Worm (Caenorhabditis elegans) whole organism, L3 larva: ENCODE data around the gene C32D5.4.

Source experiments
- R02D3.7 ChIP-seq: fragments of 150-350 bp; optimal IDR thresholded peaks from 2 replicates; lab custom pipeline; 2014; ENCODE audit warnings: missing biosample characterization, missing genetic modification characterization
- ZK546.5 ChIP-seq: sonication (generic microtip); optimal IDR thresholded peaks from 2 replicates; lab custom pipeline; 2017; ENCODE audit warnings: missing biosample characterization, missing genetic modification characterization
- aly-2 ChIP-seq: fragments of 150-350 bp; optimal IDR thresholded peaks from 2 replicates; lab custom pipeline; 2014; ENCODE audit warnings: missing biosample characterization, missing genetic modification characterization
- ama-1 ChIP-seq: fragments of 150-350 bp; optimal IDR thresholded peaks from 2 replicates; lab custom pipeline; 2018
- ceh-16 ChIP-seq: sonication (generic microtip); optimal IDR thresholded peaks from 2 replicates; lab custom pipeline; 2017; ENCODE audit warnings: missing biosample characterization, missing genetic modification characterization
- ceh-28 ChIP-seq: fragments of 150-350 bp; optimal IDR thresholded peaks from 2 replicates; lab custom pipeline; 2014; ENCODE audit warnings: missing biosample characterization, missing genetic modification reagents, missing genetic modification characterization
- ceh-82 ChIP-seq: fragments of 150-350 bp; optimal IDR thresholded peaks from 2 replicates; lab custom pipeline; 2014; ENCODE audit warnings: missing biosample characterization, missing genetic modification characterization
- ceh-9 ChIP-seq: sonication (generic microtip); optimal IDR thresholded peaks from 2 replicates; lab custom pipeline; 2018; ENCODE audit warnings: missing biosample characterization, missing genetic modification characterization
- daf-12 ChIP-seq: fragments of 150-350 bp; optimal IDR thresholded peaks from 2 replicates; lab custom pipeline; 2014; ENCODE audit warnings: missing biosample characterization, missing genetic modification reagents, missing genetic modification characterization
- egl-27 ChIP-seq: sonication (generic microtip); optimal IDR thresholded peaks from 4 replicates; lab custom pipeline; 2017; ENCODE audit warnings: missing biosample characterization, missing genetic modification reagents, missing genetic modification characterization
- egl-5 ChIP-seq: fragments of 150-350 bp; optimal IDR thresholded peaks from 2 replicates; lab custom pipeline; 2017; ENCODE audit warnings: missing biosample characterization, missing genetic modification reagents, missing genetic modification characterization, inconsistent platforms
- elt-1 ChIP-seq: fragments of 150-350 bp; optimal IDR thresholded peaks from 2 replicates; lab custom pipeline; 2014; ENCODE audit warnings: missing biosample characterization, missing genetic modification characterization
- elt-2 ChIP-seq: sonication (generic microtip); optimal IDR thresholded peaks from 2 replicates; lab custom pipeline; 2016; ENCODE audit warnings: missing genetic modification reagents, mild to moderate bottlenecking, missing genetic modification characterization, missing compliant biosample characterization
- elt-3 ChIP-seq, 3 experiments: fragments of 150-350 bp in 1 of 3; sonication (generic microtip) in 2 of 3; optimal IDR thresholded peaks; 2 replicates in 2 of 3; 4 replicates in 1 of 3; lab custom pipeline; 2014 to 2017; ENCODE audit warnings: missing biosample characterization in 3 of 3, missing genetic modification characterization in 3 of 3
- eor-1 ChIP-seq, 2 experiments: fragments of 150-350 bp; optimal IDR thresholded peaks; 2 replicates each; lab custom pipeline; 2014 to 2018; ENCODE audit warnings: missing biosample characterization in 2 of 2, missing genetic modification characterization in 2 of 2
- fkh-10 ChIP-seq: sonication (generic microtip); optimal IDR thresholded peaks from 2 replicates; lab custom pipeline; 2017; ENCODE audit warnings: missing biosample characterization, missing genetic modification reagents, missing genetic modification characterization
- fkh-2 ChIP-seq: fragments of 150-350 bp; optimal IDR thresholded peaks from 2 replicates; lab custom pipeline; 2014; ENCODE audit warnings: missing biosample characterization, missing genetic modification reagents, missing genetic modification characterization
- fos-1 ChIP-seq: fragments of 150-350 bp; optimal IDR thresholded peaks from 2 replicates; lab custom pipeline; 2014; ENCODE audit warnings: missing biosample characterization, missing genetic modification characterization
- hmg-11 ChIP-seq: sonication (generic microtip); optimal IDR thresholded peaks from 2 replicates; lab custom pipeline; 2016; ENCODE audit warnings: missing genetic modification characterization, missing compliant biosample characterization
- jun-1 ChIP-seq: fragments of 150-350 bp; optimal IDR thresholded peaks from 2 replicates; lab custom pipeline; 2014; ENCODE audit warnings: missing biosample characterization, missing genetic modification reagents, missing genetic modification characterization
- lin-15B ChIP-seq: fragments of 150-350 bp; optimal IDR thresholded peaks from 2 replicates; lab custom pipeline; 2014; ENCODE audit warnings: missing biosample characterization, missing genetic modification characterization
- lin-39 ChIP-seq: fragments of 150-350 bp; optimal IDR thresholded peaks from 2 replicates; lab custom pipeline; 2018; ENCODE audit warnings: missing biosample characterization, missing genetic modification reagents, missing genetic modification characterization
- lsy-12 ChIP-seq: sonication (generic microtip); optimal IDR thresholded peaks from 2 replicates; lab custom pipeline; 2016; ENCODE audit warnings: mild to moderate bottlenecking, missing genetic modification characterization, missing compliant biosample characterization
- mdl-1 ChIP-seq: fragments of 150-350 bp; optimal IDR thresholded peaks from 2 replicates; lab custom pipeline; 2014; ENCODE audit warnings: missing biosample characterization, missing genetic modification characterization
- mml-1 ChIP-seq: fragments of 150-350 bp; sonication (generic microtip); optimal IDR thresholded peaks from 3 replicates; lab custom pipeline; 2014; ENCODE audit warnings: missing biosample characterization, missing genetic modification characterization
- nfya-1 ChIP-seq: sonication (generic microtip); optimal IDR thresholded peaks from 2 replicates; lab custom pipeline; 2017; ENCODE audit warnings: missing genetic modification characterization, mild to moderate bottlenecking, missing compliant biosample characterization, antibody characterized with exemption, moderate library complexity; ENCODE audit not compliant: insufficient read depth
- nhr-11 ChIP-seq: fragments of 150-350 bp; optimal IDR thresholded peaks from 2 replicates; lab custom pipeline; 2014; ENCODE audit warnings: missing biosample characterization, missing genetic modification characterization
- nhr-12 ChIP-seq: fragments of 150-350 bp; optimal IDR thresholded peaks from 2 replicates; lab custom pipeline; 2014; ENCODE audit warnings: missing biosample characterization, missing genetic modification characterization
- nhr-23 ChIP-seq: fragments of 150-350 bp; optimal IDR thresholded peaks from 2 replicates; lab custom pipeline; 2014; ENCODE audit warnings: missing biosample characterization, missing genetic modification reagents, missing genetic modification characterization
- nhr-237 ChIP-seq: fragments of 150-350 bp; optimal IDR thresholded peaks from 2 replicates; lab custom pipeline; 2014; ENCODE audit warnings: missing biosample characterization, missing genetic modification characterization
- nhr-25 ChIP-seq: sonication (generic microtip); optimal IDR thresholded peaks from 2 replicates; lab custom pipeline; 2017; ENCODE audit warnings: missing biosample characterization, missing genetic modification characterization
- nhr-28 ChIP-seq: fragments of 150-350 bp; optimal IDR thresholded peaks from 2 replicates; lab custom pipeline; 2014; ENCODE audit warnings: missing biosample characterization, missing genetic modification characterization
- nhr-43 ChIP-seq: sonication (generic microtip); optimal IDR thresholded peaks from 2 replicates; lab custom pipeline; 2016; ENCODE audit warnings: mild to moderate bottlenecking, missing genetic modification characterization, missing compliant biosample characterization; ENCODE audit not compliant: poor library complexity, severe bottlenecking
- nhr-67 ChIP-seq: fragments of 150-350 bp; optimal IDR thresholded peaks from 2 replicates; lab custom pipeline; 2014; ENCODE audit warnings: missing biosample characterization, missing genetic modification characterization
- nhr-76 ChIP-seq: fragments of 150-350 bp; sonication (generic microtip); optimal IDR thresholded peaks from 5 replicates; lab custom pipeline; 2014; ENCODE audit warnings: missing biosample characterization, missing genetic modification characterization
- nhr-77 ChIP-seq: fragments of 150-350 bp; optimal IDR thresholded peaks from 2 replicates; lab custom pipeline; 2014; ENCODE audit warnings: missing biosample characterization, missing genetic modification characterization
- pha-4 ChIP-seq: fragments of 150-350 bp; optimal IDR thresholded peaks from 2 replicates; lab custom pipeline; 2014; ENCODE audit warnings: missing biosample characterization, missing genetic modification reagents, missing genetic modification characterization
- pqm-1 ChIP-seq: fragments of 150-350 bp; optimal IDR thresholded peaks from 2 replicates; lab custom pipeline; 2017; ENCODE audit warnings: missing biosample characterization, missing genetic modification characterization, inconsistent platforms
- sea-2 ChIP-seq: fragments of 150-350 bp; sonication (generic microtip); optimal IDR thresholded peaks from 4 replicates; lab custom pipeline; 2014; ENCODE audit warnings: missing biosample characterization, missing genetic modification reagents, missing genetic modification characterization
- skn-1 ChIP-seq: fragments of 150-350 bp; optimal IDR thresholded peaks from 2 replicates; lab custom pipeline; 2014; ENCODE audit warnings: missing biosample characterization, missing genetic modification characterization
- snpc-4 ChIP-seq: fragments of 150-350 bp; optimal IDR thresholded peaks from 2 replicates; lab custom pipeline; 2014; ENCODE audit warnings: missing biosample characterization, missing genetic modification characterization
- tbx-2 ChIP-seq: sonication (generic microtip); optimal IDR thresholded peaks from 2 replicates; lab custom pipeline; 2016; ENCODE audit warnings: mild to moderate bottlenecking, missing genetic modification characterization, missing compliant biosample characterization
- unc-39 ChIP-seq: sonication (generic microtip); optimal IDR thresholded peaks from 4 replicates; lab custom pipeline; 2017; ENCODE audit warnings: missing biosample characterization, missing genetic modification characterization
- unc-62 ChIP-seq: fragments of 150-350 bp; sonication (generic microtip); optimal IDR thresholded peaks from 4 replicates; lab custom pipeline; 2014; ENCODE audit warnings: missing biosample characterization, missing genetic modification reagents, missing genetic modification characterization
- zag-1 ChIP-seq: fragments of 150-350 bp; optimal IDR thresholded peaks from 2 replicates; lab custom pipeline; 2014; ENCODE audit warnings: missing biosample characterization, missing genetic modification characterization
- ztf-11 ChIP-seq: fragments of 150-350 bp; optimal IDR thresholded peaks from 2 replicates; lab custom pipeline; 2014; ENCODE audit warnings: missing biosample characterization, missing genetic modification characterization
- ztf-4 ChIP-seq: fragments of 150-350 bp; optimal IDR thresholded peaks from 2 replicates; lab custom pipeline; 2014; ENCODE audit warnings: missing biosample characterization, missing genetic modification characterization

Gene C32D5.4

DNA sequence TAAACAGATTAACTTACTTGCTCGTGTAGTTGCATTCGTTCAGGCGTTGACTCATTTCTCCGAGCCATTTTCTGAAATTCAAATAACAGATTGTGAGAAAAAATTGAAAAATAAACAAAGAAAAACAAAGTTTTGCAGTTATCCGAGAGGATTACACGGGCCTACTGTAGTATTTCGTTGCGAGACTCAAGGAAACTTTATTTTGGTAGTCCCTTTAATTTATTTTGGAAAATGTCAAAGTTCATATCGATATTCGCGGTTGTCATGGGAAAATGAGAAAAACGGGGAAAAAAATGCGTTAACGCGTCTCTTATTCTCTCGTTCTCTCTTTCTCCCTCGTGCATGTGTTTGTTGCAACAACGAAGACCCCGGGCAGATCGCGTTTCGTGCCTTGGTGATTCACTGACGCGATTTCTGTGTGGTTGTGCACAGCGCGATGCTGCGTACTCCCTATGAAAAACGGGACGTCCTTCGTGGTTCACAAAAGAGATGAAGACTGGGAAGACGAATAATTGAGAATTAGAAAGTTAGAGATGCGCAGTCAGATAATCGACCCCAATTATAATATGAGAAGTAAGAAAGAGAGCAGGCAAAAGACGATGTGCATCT, 8.4 kb upstream of the C32D5.4 start, which contains the start of gene set-4:
set-4 (minus strand) TSS at position 120 of the 609 bp plus-strand sequence.
- peak; percentile 78 for TF ChIP-seq nhr-43 (tag; lab: Kevin White, UChicago)
- peak; percentile 94 for TF ChIP-seq snpc-4
- TF ChIP-seq sea-2, result no peak
- no peak for TF ChIP-seq aly-2 (tag; lab: Kevin White, UChicago)
- TF ChIP-seq jun-1, result peak; percentile 90
- no peak for TF ChIP-seq ceh-16 (tag; lab: Kevin White, UChicago)
- TF ChIP-seq nhr-23, result peak; percentile 89
- TF ChIP-seq ztf-11 (tag; lab: Kevin White, UChicago), result no peak
- peak in 1 of 3 experiments; percentile 55 for TF ChIP-seq elt-3 (tag; optimal IDR thresholded peaks at IDR 0.05; lab: Kevin White, UChicago)
- peak; percentile 78 for TF ChIP-seq elt-1
- TF ChIP-seq pqm-1 (tag; lab: Kevin White, UChicago), result peak; percentile 42
- TF ChIP-seq unc-62, result peak; percentile 46
- peak; percentile 96 for TF ChIP-seq hmg-11 (tag; lab: Kevin White, UChicago)
- TF ChIP-seq pha-4 (tag; lab: Kevin White, UChicago), result peak; percentile 94
- TF ChIP-seq egl-5 (tag; lab: Kevin White, UChicago), result peak; percentile 86
- TF ChIP-seq fkh-2, result no peak
- TF ChIP-seq nfya-1 (tag; lab: Kevin White, UChicago), result peak; percentile 94
- no peak for TF ChIP-seq nhr-67
- no peak for TF ChIP-seq nhr-28 (tag; lab: Kevin White, UChicago)
- no peak for TF ChIP-seq nhr-12 (tag; lab: Kevin White, UChicago)
- TF ChIP-seq zag-1 (tag; lab: Kevin White, UChicago), result peak; percentile 27
- TF ChIP-seq nhr-11 (tag; lab: Kevin White, UChicago), result peak; percentile 80
- TF ChIP-seq fos-1, result no peak
- peak; percentile 98 for TF ChIP-seq nhr-25 (tag; lab: Kevin White, UChicago)
- TF ChIP-seq ama-1 (lab: Kevin White, UChicago), result peak; percentile 54
- TF ChIP-seq lin-15B, result peak; percentile 91
- TF ChIP-seq nhr-237, result no peak
- TF ChIP-seq nhr-76, result no peak
- TF ChIP-seq mdl-1, result peak; percentile 72
- TF ChIP-seq lin-39 (tag; lab: Kevin White, UChicago), result peak; percentile 93
- no peak for TF ChIP-seq ceh-9 (tag; lab: Kevin White, UChicago)
- TF ChIP-seq nhr-77 (tag; lab: Kevin White, UChicago), result no peak
- peak; percentile 91 for TF ChIP-seq tbx-2
- peak; percentile 75 for TF ChIP-seq R02D3.7 (tag; lab: Kevin White, UChicago)
- peak; percentile 75 for TF ChIP-seq ceh-82 (tag; lab: Kevin White, UChicago)
- peak; percentile 49 for TF ChIP-seq skn-1 (tag; lab: Kevin White, UChicago)
- no peak for TF ChIP-seq ZK546.5 (tag; lab: Kevin White, UChicago)
- no peak for TF ChIP-seq unc-39
- peak; percentile 84 for TF ChIP-seq elt-2 (tag; lab: Kevin White, UChicago)
- no peak for TF ChIP-seq daf-12 (tag; lab: Kevin White, UChicago)
- TF ChIP-seq ztf-4 (tag; lab: Kevin White, UChicago), result peak; percentile 68
- peak; percentile 86 for TF ChIP-seq lsy-12 (tag; lab: Kevin White, UChicago)
- peak; percentile 68 for TF ChIP-seq ceh-28 (tag; lab: Kevin White, UChicago)
- no peak for TF ChIP-seq mml-1 (tag; lab: Kevin White, UChicago)
- peak; percentile 60 for TF ChIP-seq egl-27
- TF ChIP-seq eor-1 (tag; optimal IDR thresholded peaks at IDR 0.05; lab: Kevin White, UChicago), result no peak
- peak; percentile 64 for TF ChIP-seq fkh-10 (GFP tag; lab: Kevin White, UChicago)
